Worm (Caenorhabditis elegans) whole organism, L3 larva: ENCODE measurements around the gene rpl-12.

Experiments
- ZK546.5 ChIP-seq: sonication (generic microtip); optimal IDR thresholded peaks from 2 replicates; lab custom pipeline; 2017; ENCODE audit warnings: missing biosample characterization, missing genetic modification characterization
- aly-2 ChIP-seq: fragments of 150-350 bp; optimal IDR thresholded peaks from 2 replicates; lab custom pipeline; 2014; ENCODE audit warnings: missing biosample characterization, missing genetic modification characterization
- ama-1 ChIP-seq: fragments of 150-350 bp; optimal IDR thresholded peaks from 2 replicates; lab custom pipeline; 2018
- ceh-16 ChIP-seq: sonication (generic microtip); optimal IDR thresholded peaks from 2 replicates; lab custom pipeline; 2017; ENCODE audit warnings: missing biosample characterization, missing genetic modification characterization
- ceh-28 ChIP-seq: fragments of 150-350 bp; optimal IDR thresholded peaks from 2 replicates; lab custom pipeline; 2014; ENCODE audit warnings: missing biosample characterization, missing genetic modification reagents, missing genetic modification characterization
- ceh-9 ChIP-seq: sonication (generic microtip); optimal IDR thresholded peaks from 2 replicates; lab custom pipeline; 2018; ENCODE audit warnings: missing biosample characterization, missing genetic modification characterization
- daf-12 ChIP-seq: fragments of 150-350 bp; optimal IDR thresholded peaks from 2 replicates; lab custom pipeline; 2014; ENCODE audit warnings: missing biosample characterization, missing genetic modification reagents, missing genetic modification characterization
- egl-27 ChIP-seq: sonication (generic microtip); optimal IDR thresholded peaks from 4 replicates; lab custom pipeline; 2017; ENCODE audit warnings: missing biosample characterization, missing genetic modification reagents, missing genetic modification characterization
- egl-5 ChIP-seq: fragments of 150-350 bp; optimal IDR thresholded peaks from 2 replicates; lab custom pipeline; 2017; ENCODE audit warnings: missing biosample characterization, missing genetic modification reagents, missing genetic modification characterization, inconsistent platforms
- elt-1 ChIP-seq: fragments of 150-350 bp; optimal IDR thresholded peaks from 2 replicates; lab custom pipeline; 2014; ENCODE audit warnings: missing biosample characterization, missing genetic modification characterization
- elt-2 ChIP-seq: sonication (generic microtip); optimal IDR thresholded peaks from 2 replicates; lab custom pipeline; 2016; ENCODE audit warnings: missing genetic modification reagents, mild to moderate bottlenecking, missing genetic modification characterization, missing compliant biosample characterization
- elt-3 ChIP-seq, 3 experiments: fragments of 150-350 bp in 1 of 3; sonication (generic microtip) in 2 of 3; optimal IDR thresholded peaks; 2 replicates in 2 of 3; 4 replicates in 1 of 3; lab custom pipeline; 2014 to 2017; ENCODE audit warnings: missing biosample characterization in 3 of 3, missing genetic modification characterization in 3 of 3
- eor-1 ChIP-seq, 2 experiments: fragments of 150-350 bp; optimal IDR thresholded peaks; 2 replicates each; lab custom pipeline; 2014 to 2018; ENCODE audit warnings: missing biosample characterization in 2 of 2, missing genetic modification characterization in 2 of 2
- fkh-2 ChIP-seq: fragments of 150-350 bp; optimal IDR thresholded peaks from 2 replicates; lab custom pipeline; 2014; ENCODE audit warnings: missing biosample characterization, missing genetic modification reagents, missing genetic modification characterization
- fos-1 ChIP-seq: fragments of 150-350 bp; optimal IDR thresholded peaks from 2 replicates; lab custom pipeline; 2014; ENCODE audit warnings: missing biosample characterization, missing genetic modification characterization
- jun-1 ChIP-seq: fragments of 150-350 bp; optimal IDR thresholded peaks from 2 replicates; lab custom pipeline; 2014; ENCODE audit warnings: missing biosample characterization, missing genetic modification reagents, missing genetic modification characterization
- lin-15B ChIP-seq: fragments of 150-350 bp; optimal IDR thresholded peaks from 2 replicates; lab custom pipeline; 2014; ENCODE audit warnings: missing biosample characterization, missing genetic modification characterization
- lin-39 ChIP-seq: fragments of 150-350 bp; optimal IDR thresholded peaks from 2 replicates; lab custom pipeline; 2018; ENCODE audit warnings: missing biosample characterization, missing genetic modification reagents, missing genetic modification characterization
- mdl-1 ChIP-seq: fragments of 150-350 bp; optimal IDR thresholded peaks from 2 replicates; lab custom pipeline; 2014; ENCODE audit warnings: missing biosample characterization, missing genetic modification characterization
- nfya-1 ChIP-seq: sonication (generic microtip); optimal IDR thresholded peaks from 2 replicates; lab custom pipeline; 2017; ENCODE audit warnings: missing genetic modification characterization, mild to moderate bottlenecking, missing compliant biosample characterization, antibody characterized with exemption, moderate library complexity; ENCODE audit not compliant: insufficient read depth
- nhr-11 ChIP-seq: fragments of 150-350 bp; optimal IDR thresholded peaks from 2 replicates; lab custom pipeline; 2014; ENCODE audit warnings: missing biosample characterization, missing genetic modification characterization
- nhr-12 ChIP-seq: fragments of 150-350 bp; optimal IDR thresholded peaks from 2 replicates; lab custom pipeline; 2014; ENCODE audit warnings: missing biosample characterization, missing genetic modification characterization
- nhr-237 ChIP-seq: fragments of 150-350 bp; optimal IDR thresholded peaks from 2 replicates; lab custom pipeline; 2014; ENCODE audit warnings: missing biosample characterization, missing genetic modification characterization
- nhr-28 ChIP-seq: fragments of 150-350 bp; optimal IDR thresholded peaks from 2 replicates; lab custom pipeline; 2014; ENCODE audit warnings: missing biosample characterization, missing genetic modification characterization
- nhr-43 ChIP-seq: sonication (generic microtip); optimal IDR thresholded peaks from 2 replicates; lab custom pipeline; 2016; ENCODE audit warnings: mild to moderate bottlenecking, missing genetic modification characterization, missing compliant biosample characterization; ENCODE audit not compliant: poor library complexity, severe bottlenecking
- nhr-67 ChIP-seq: fragments of 150-350 bp; optimal IDR thresholded peaks from 2 replicates; lab custom pipeline; 2014; ENCODE audit warnings: missing biosample characterization, missing genetic modification characterization
- pha-4 ChIP-seq: fragments of 150-350 bp; optimal IDR thresholded peaks from 2 replicates; lab custom pipeline; 2014; ENCODE audit warnings: missing biosample characterization, missing genetic modification reagents, missing genetic modification characterization
- pqm-1 ChIP-seq: fragments of 150-350 bp; optimal IDR thresholded peaks from 2 replicates; lab custom pipeline; 2017; ENCODE audit warnings: missing biosample characterization, missing genetic modification characterization, inconsistent platforms
- sea-2 ChIP-seq: fragments of 150-350 bp; sonication (generic microtip); optimal IDR thresholded peaks from 4 replicates; lab custom pipeline; 2014; ENCODE audit warnings: missing biosample characterization, missing genetic modification reagents, missing genetic modification characterization
- snpc-4 ChIP-seq: fragments of 150-350 bp; optimal IDR thresholded peaks from 2 replicates; lab custom pipeline; 2014; ENCODE audit warnings: missing biosample characterization, missing genetic modification characterization
- tbx-2 ChIP-seq: sonication (generic microtip); optimal IDR thresholded peaks from 2 replicates; lab custom pipeline; 2016; ENCODE audit warnings: mild to moderate bottlenecking, missing genetic modification characterization, missing compliant biosample characterization
- unc-39 ChIP-seq: sonication (generic microtip); optimal IDR thresholded peaks from 4 replicates; lab custom pipeline; 2017; ENCODE audit warnings: missing biosample characterization, missing genetic modification characterization
- unc-62 ChIP-seq: fragments of 150-350 bp; sonication (generic microtip); optimal IDR thresholded peaks from 4 replicates; lab custom pipeline; 2014; ENCODE audit warnings: missing biosample characterization, missing genetic modification reagents, missing genetic modification characterization
- zag-1 ChIP-seq: fragments of 150-350 bp; optimal IDR thresholded peaks from 2 replicates; lab custom pipeline; 2014; ENCODE audit warnings: missing biosample characterization, missing genetic modification characterization
- ztf-11 ChIP-seq: fragments of 150-350 bp; optimal IDR thresholded peaks from 2 replicates; lab custom pipeline; 2014; ENCODE audit warnings: missing biosample characterization, missing genetic modification characterization

Gene rpl-12

ce11 chrIV:13204037-13204436 is 36.4 kb downstream of the rpl-12 start, which contains the start of gene ced-3:
ced-3 (minus strand) TSS chrIV:13204137.
- TF ChIP-seq elt-3 (tag; optimal IDR thresholded peaks at IDR 0.05; lab: Kevin White, UChicago) (no peak), ama-1 (no peak), lin-15B (tag; lab: Kevin White, UChicago) (no peak), elt-1 (tag; lab: Kevin White, UChicago) (no peak), daf-12 (no peak), tbx-2 (no peak), ZK546.5 (tag; lab: Kevin White, UChicago) (no peak), egl-5 (tag; lab: Kevin White, UChicago) (no peak), nfya-1 (tag; lab: Kevin White, UChicago) (no peak), snpc-4 (tag; lab: Kevin White, UChicago) (no peak), lin-39 (no peak), nhr-12 (no peak), ceh-16 (tag; lab: Kevin White, UChicago) (no peak), ztf-11 (tag; lab: Kevin White, UChicago) (no peak)

- TF ChIP-seq unc-62 (GFP tag; lab: Kevin White, UChicago) (no peak), ZK546.5 (tag; lab: Kevin White, UChicago) (no peak), nhr-12 (no peak), unc-39 (no peak), aly-2 (no peak), elt-2 (tag; lab: Kevin White, UChicago) (no peak), nhr-237 (tag; lab: Kevin White, UChicago) (no peak), eor-1 (tag; optimal IDR thresholded peaks at IDR 0.05; lab: Kevin White, UChicago) (no peak), ceh-16 (tag; lab: Kevin White, UChicago) (no peak), zag-1 (tag; lab: Kevin White, UChicago) (no peak), nhr-43 (no peak), pqm-1 (tag; lab: Kevin White, UChicago) (no peak), jun-1 (no peak), ceh-28 (tag; lab: Kevin White, UChicago) (no peak), egl-27 (tag; lab: Kevin White, UChicago) (no peak), nhr-11 (tag; lab: Kevin White, UChicago) (no peak), fos-1 (tag; lab: Kevin White, UChicago) (no peak), lin-39 (no peak)
Measured at ce11 chrIV:13197282-13197681, 43.2 kb downstream of the rpl-12 start, which contains the start of gene C48D1.1. C48D1.1 (minus strand) TSS chrIV:13197382.

- TF ChIP-seq unc-39, result no peak
- no peak for TF ChIP-seq nhr-12
- no peak for TF ChIP-seq ZK546.5 (tag; lab: Kevin White, UChicago)
- TF ChIP-seq fkh-2, result no peak
- no peak for TF ChIP-seq pha-4
- no peak for TF ChIP-seq fos-1 (tag; lab: Kevin White, UChicago)
- TF ChIP-seq ceh-9 (tag; lab: Kevin White, UChicago), result no peak
- no peak for TF ChIP-seq elt-3 (tag; optimal IDR thresholded peaks at IDR 0.05; lab: Kevin White, UChicago)
- TF ChIP-seq zag-1 (tag; lab: Kevin White, UChicago), result no peak
- no peak for TF ChIP-seq egl-5 (tag; lab: Kevin White, UChicago)
- no peak for TF ChIP-seq nfya-1 (tag; lab: Kevin White, UChicago)
- TF ChIP-seq ztf-11 (tag; lab: Kevin White, UChicago), result no peak
- no peak for TF ChIP-seq eor-1 (tag; optimal IDR thresholded peaks at IDR 0.05; lab: Kevin White, UChicago)
- TF ChIP-seq sea-2 (GFP tag; lab: Kevin White, UChicago), result no peak
- TF ChIP-seq lin-39, result no peak
Measured at ce11 chrIV:13193239-13193638, 47.2 kb downstream of the rpl-12 start, which contains the start of gene F58D2.5. F58D2.5 (minus strand) TSS chrIV:13193339.

ce11 chrIV:13190075-13190474 is 50.4 kb downstream of the rpl-12 start:
- TF ChIP-seq nhr-28 (tag; lab: Kevin White, UChicago), result no peak
- TF ChIP-seq ztf-11 (tag; lab: Kevin White, UChicago), result no peak
- TF ChIP-seq nhr-67 (tag; lab: Kevin White, UChicago), result no peak
- no peak for TF ChIP-seq jun-1
- no peak for TF ChIP-seq aly-2
- TF ChIP-seq unc-62 (GFP tag; lab: Kevin White, UChicago), result no peak
- TF ChIP-seq ZK546.5 (tag; lab: Kevin White, UChicago), result no peak
- no peak for TF ChIP-seq nfya-1 (tag; lab: Kevin White, UChicago)
- TF ChIP-seq mdl-1 (tag; lab: Kevin White, UChicago), result no peak
